Fruit fly (Drosophila melanogaster) whole organism, adult: Measurements from ENCODE around the gene wdb.

Experiments
- CG11617 ChIP-seq: fragments of 200-800 bp; sonication (Bioruptor generic); optimal IDR thresholded peaks from 2 replicates; lab custom pipeline; 2017; ENCODE audit warnings: mild to moderate bottlenecking, missing biosample characterization, missing genetic modification reagents, missing genetic modification characterization
- CG12768 ChIP-seq: fragments of 200-800 bp; sonication (Bioruptor generic); optimal IDR thresholded peaks from 2 replicates; lab custom pipeline; 2017; ENCODE audit warnings: missing biosample characterization, missing genetic modification characterization, mild to moderate bottlenecking, moderate library complexity, missing genetic modification reagents
- CG14711 ChIP-seq: fragments of 200-800 bp; sonication (Bioruptor generic); optimal IDR thresholded peaks from 2 replicates; lab custom pipeline; 2018; ENCODE audit warnings: missing biosample characterization, mild to moderate bottlenecking, missing genetic modification characterization, moderate library complexity
- CG1620 ChIP-seq: fragments of 200-800 bp; sonication (Bioruptor generic); optimal IDR thresholded peaks from 2 replicates; lab custom pipeline; 2016; ENCODE audit warnings: missing biosample characterization, missing genetic modification characterization
- CG33017 ChIP-seq: fragments of 200-800 bp; sonication (Bioruptor generic); optimal IDR thresholded peaks from 2 replicates; lab custom pipeline; 2018; ENCODE audit warnings: missing biosample characterization, mild to moderate bottlenecking, missing genetic modification characterization, moderate library complexity
- CG5204 ChIP-seq: fragments of 200-800 bp; sonication (Bioruptor generic); optimal IDR thresholded peaks from 2 replicates; lab custom pipeline; 2016; ENCODE audit warnings: missing biosample characterization, missing genetic modification characterization
- CG7045 ChIP-seq: fragments of 200-800 bp; sonication (Bioruptor generic); optimal IDR thresholded peaks from 2 replicates; lab custom pipeline; 2017; ENCODE audit warnings: missing biosample characterization, mild to moderate bottlenecking, missing genetic modification characterization
- CG7101 ChIP-seq: fragments of 200-800 bp; sonication (Bioruptor generic); optimal IDR thresholded peaks from 2 replicates; lab custom pipeline; 2018; ENCODE audit warnings: missing biosample characterization, mild to moderate bottlenecking, missing genetic modification characterization, moderate library complexity
- Clk ChIP-seq: fragments of 200-800 bp; sonication (Bioruptor generic); optimal IDR thresholded peaks from 2 replicates; lab custom pipeline; 2017; ENCODE audit warnings: missing biosample characterization, missing genetic modification characterization
- Crg-1 ChIP-seq: fragments of 200-800 bp; sonication (Bioruptor generic); optimal IDR thresholded peaks from 2 replicates; lab custom pipeline; 2016; ENCODE audit warnings: missing biosample characterization, missing genetic modification characterization
- Hr96 ChIP-seq: fragments of 200-800 bp; sonication (Bioruptor generic); optimal IDR thresholded peaks from 2 replicates; lab custom pipeline; 2016; ENCODE audit warnings: missing biosample characterization, missing genetic modification characterization
- Mnt ChIP-seq: fragments of 200-800 bp; sonication (Bioruptor generic); optimal IDR thresholded peaks from 2 replicates; lab custom pipeline; 2016; ENCODE audit warnings: missing biosample characterization, mild to moderate bottlenecking, missing genetic modification characterization
- bab1 ChIP-seq: fragments of 200-800 bp; sonication (Bioruptor generic); optimal IDR thresholded peaks from 3 replicates; lab custom pipeline; 2019; ENCODE audit warnings: missing biosample characterization, mild to moderate bottlenecking, missing genetic modification characterization, moderate library complexity
- cic ChIP-seq: fragments of 200-800 bp; sonication (Bioruptor generic); optimal IDR thresholded peaks from 2 replicates; lab custom pipeline; 2017; ENCODE audit warnings: missing biosample characterization, mild to moderate bottlenecking, missing genetic modification characterization, moderate library complexity
- cnc ChIP-seq, 2 experiments: fragments of >200 bp; optimal IDR thresholded peaks; 2 replicates each; lab custom pipeline; 2017
- kay ChIP-seq: fragments of 200-800 bp; sonication (Bioruptor generic); peaks from one replicate; lab custom pipeline; 2016; ENCODE audit warnings: missing biosample characterization, missing genetic modification characterization, borderline replicate concordance
- ovo ChIP-seq: fragments of 200-800 bp; sonication (Bioruptor generic); optimal IDR thresholded peaks from 2 replicates; lab custom pipeline; 2016; ENCODE audit warnings: missing biosample characterization, missing genetic modification characterization
- pad ChIP-seq: fragments of 200-800 bp; sonication (Bioruptor generic); optimal IDR thresholded peaks from 3 replicates; lab custom pipeline; 2017; ENCODE audit warnings: missing biosample characterization, missing genetic modification characterization, mild to moderate bottlenecking, moderate library complexity, missing genetic modification reagents
- tj ChIP-seq: fragments of 200-800 bp; sonication (Bioruptor generic); optimal IDR thresholded peaks from 3 replicates; lab custom pipeline; 2017; ENCODE audit warnings: missing biosample characterization, mild to moderate bottlenecking, missing genetic modification characterization, moderate library complexity
- toe ChIP-seq: fragments of 200-800 bp; sonication (Bioruptor generic); optimal IDR thresholded peaks from 2 replicates; lab custom pipeline; 2016; ENCODE audit warnings: missing biosample characterization, missing genetic modification characterization

Gene wdb

DNA sequence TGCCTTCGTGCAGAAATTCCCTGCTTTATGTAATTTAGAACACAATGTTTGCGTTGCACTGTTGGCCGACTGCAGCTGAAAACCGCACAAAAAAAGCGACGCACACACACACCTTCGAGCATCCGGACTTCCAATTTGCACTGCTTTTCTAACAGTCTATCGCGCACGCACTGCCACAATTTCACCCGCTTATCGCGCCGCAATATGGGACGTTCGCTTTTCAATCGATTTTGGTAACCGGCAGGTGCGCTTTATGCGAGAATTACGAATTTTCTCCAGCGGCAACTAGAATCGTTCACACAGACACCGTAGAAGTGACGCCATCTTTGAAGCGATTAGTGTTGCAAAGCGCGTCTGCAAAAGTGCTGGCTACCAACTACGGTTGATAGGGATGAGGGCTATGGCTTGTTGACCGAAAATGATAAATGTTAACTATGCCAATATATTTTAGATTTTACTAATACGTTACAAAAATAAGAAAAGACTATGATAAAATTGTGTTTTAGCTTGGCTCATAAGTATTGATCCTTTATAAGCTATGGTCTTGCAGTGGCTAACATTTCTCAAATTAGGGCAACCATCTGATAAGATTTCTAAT lies at the start of gene wdb:
Gene wdb (minus strand): TSS at position 352 of the 598 bp plus-strand sequence.
- TF ChIP-seq CG33017 (tag; lab: Kevin White, UChicago) (peak; percentile 23), Crg-1 (GFP tag; lab: Kevin White, UChicago) (peak; percentile 62), Mnt (peak; percentile 64), kay (no peak), pad (GFP tag; lab: Kevin White, UChicago) (peak; percentile 54), CG1620 (peak; percentile 91), CG14711 (peak; percentile 28), Hr96 (GFP tag; lab: Kevin White, UChicago) (peak; percentile 49), cnc (optimal IDR thresholded peaks at IDR 0.05; lab: Kevin White, UChicago) (no peak), cic (GFP tag; lab: Kevin White, UChicago) (no peak), CG12768 (GFP tag; lab: Kevin White, UChicago) (peak; percentile 75), toe (GFP tag; lab: Kevin White, UChicago) (peak; percentile 81), bab1 (GFP tag; lab: Kevin White, UChicago) (no peak), CG7045 (GFP tag; lab: Kevin White, UChicago) (peak; percentile 56), CG11617 (GFP tag; lab: Kevin White, UChicago) (peak; percentile 53), Clk (GFP tag; lab: Kevin White, UChicago) (peak; percentile 59), CG7101 (tag; lab: Kevin White, UChicago) (peak; percentile 72), tj (GFP tag; lab: Kevin White, UChicago) (peak; percentile 18), CG5204 (GFP tag; lab: Kevin White, UChicago) (peak; percentile 68), ovo (GFP tag; lab: Kevin White, UChicago) (no peak)

- TF ChIP-seq pad (GFP tag; lab: Kevin White, UChicago) (no peak), kay (peak; percentile 25), ovo (GFP tag; lab: Kevin White, UChicago) (no peak), CG33017 (tag; lab: Kevin White, UChicago) (no peak)
These were observed 43.9 kb upstream of the wdb start, which contains the start of gene CG5612 for dm6 chr3R:27625911-27626310. Gene CG5612, minus strand, starts transcription at chr3R:27626011.

dm6 chr3R:27622993-27623392 lies 41.0 kb upstream of the wdb start:
- TF ChIP-seq CG33017 (tag; lab: Kevin White, UChicago) (no peak), Hr96 (GFP tag; lab: Kevin White, UChicago) (no peak), CG5204 (GFP tag; lab: Kevin White, UChicago) (no peak), cic (GFP tag; lab: Kevin White, UChicago) (no peak), Mnt (no peak), Crg-1 (GFP tag; lab: Kevin White, UChicago) (no peak)

- no peak for TF ChIP-seq tj (GFP tag; lab: Kevin White, UChicago)
- TF ChIP-seq cic (GFP tag; lab: Kevin White, UChicago) = no peak
- no peak for TF ChIP-seq CG14711
- no peak for TF ChIP-seq Hr96 (GFP tag; lab: Kevin White, UChicago)
- TF ChIP-seq Clk (GFP tag; lab: Kevin White, UChicago) = no peak
- no peak for TF ChIP-seq ovo (GFP tag; lab: Kevin White, UChicago)
- TF ChIP-seq CG5204 (GFP tag; lab: Kevin White, UChicago) = no peak
- TF ChIP-seq pad (GFP tag; lab: Kevin White, UChicago) = no peak
- TF ChIP-seq CG1620 = no peak
These were observed 39.8 kb upstream of the wdb start for dm6 chr3R:27621861-27622260.

- TF ChIP-seq Mnt = no peak
- no peak for TF ChIP-seq CG11617 (GFP tag; lab: Kevin White, UChicago)
- no peak for TF ChIP-seq pad (GFP tag; lab: Kevin White, UChicago)
- no peak for TF ChIP-seq Hr96 (GFP tag; lab: Kevin White, UChicago)
- TF ChIP-seq cnc (optimal IDR thresholded peaks at IDR 0.05; lab: Kevin White, UChicago) = no peak
- no peak for TF ChIP-seq CG33017 (tag; lab: Kevin White, UChicago)
- TF ChIP-seq CG12768 (GFP tag; lab: Kevin White, UChicago) = no peak
- TF ChIP-seq cic (GFP tag; lab: Kevin White, UChicago) = no peak
- TF ChIP-seq CG1620 = no peak
- no peak for TF ChIP-seq bab1 (GFP tag; lab: Kevin White, UChicago)
- TF ChIP-seq CG7045 (GFP tag; lab: Kevin White, UChicago) = no peak
- TF ChIP-seq CG5204 (GFP tag; lab: Kevin White, UChicago) = no peak
- no peak for TF ChIP-seq tj (GFP tag; lab: Kevin White, UChicago)
- no peak for TF ChIP-seq CG14711
- no peak for TF ChIP-seq Clk (GFP tag; lab: Kevin White, UChicago)
- no peak for TF ChIP-seq Crg-1 (GFP tag; lab: Kevin White, UChicago)
- no peak for TF ChIP-seq ovo (GFP tag; lab: Kevin White, UChicago)
- no peak for TF ChIP-seq toe (GFP tag; lab: Kevin White, UChicago)
These were observed 34.5 kb upstream of the wdb start for dm6 chr3R:27616493-27616892.

dm6 chr3R:27613814-27614213 lies 31.8 kb upstream of the wdb start:
- no peak for TF ChIP-seq CG14711
- no peak for TF ChIP-seq CG12768 (GFP tag; lab: Kevin White, UChicago)
- no peak for TF ChIP-seq kay
- TF ChIP-seq CG33017 (tag; lab: Kevin White, UChicago) = no peak
- TF ChIP-seq Mnt = no peak
